Worm (Caenorhabditis elegans) whole organism, L4 larva: Measurements from ENCODE around the gene Y60C6A.3.

Experiments used
- F10B5.3 ChIP-seq: sonication (generic microtip); optimal IDR thresholded peaks from 2 replicates; lab custom pipeline; 2016; ENCODE audit warnings: mild to moderate bottlenecking, missing genetic modification characterization, missing compliant biosample characterization
- F37D6.2 ChIP-seq: sonication (generic microtip); optimal IDR thresholded peaks from 2 replicates; lab custom pipeline; 2016; ENCODE audit warnings: mild to moderate bottlenecking, missing genetic modification characterization, missing compliant biosample characterization
- F49E8.2 ChIP-seq: sonication (generic microtip); optimal IDR thresholded peaks from 2 replicates; lab custom pipeline; 2016; ENCODE audit warnings: missing compliant biosample characterization, mild to moderate bottlenecking, missing genetic modification characterization, borderline replicate concordance
- T20F7.1 ChIP-seq: fragments of 200-800 bp; sonication (Bioruptor generic); optimal IDR thresholded peaks from 2 replicates; lab custom pipeline; 2018; ENCODE audit warnings: mild to moderate bottlenecking, missing genetic modification characterization, missing compliant biosample characterization
- Y5F2A.4 ChIP-seq: fragments of 200-800 bp; sonication (Bioruptor generic); optimal IDR thresholded peaks from 2 replicates; lab custom pipeline; 2018; ENCODE audit warnings: mild to moderate bottlenecking, missing genetic modification characterization, missing compliant biosample characterization
- aha-1 ChIP-seq: fragments of 150-350 bp; peaks from one replicate; lab custom pipeline; 2014; ENCODE audit warnings: missing biosample characterization, missing genetic modification characterization
- aly-2 ChIP-seq: sonication (generic microtip); optimal IDR thresholded peaks from 2 replicates; lab custom pipeline; 2018; ENCODE audit warnings: missing biosample characterization, missing genetic modification characterization
- attf-4 ChIP-seq: sonication (generic microtip); optimal IDR thresholded peaks from 3 replicates; lab custom pipeline; 2017; ENCODE audit warnings: missing biosample characterization, missing genetic modification characterization
- ceh-28 ChIP-seq: fragments of 150-350 bp; optimal IDR thresholded peaks from 2 replicates; lab custom pipeline; 2014; ENCODE audit warnings: missing biosample characterization, missing genetic modification reagents, missing genetic modification characterization
- ceh-32 ChIP-seq: sonication (generic microtip); optimal IDR thresholded peaks from 2 replicates; lab custom pipeline; 2016; ENCODE audit warnings: mild to moderate bottlenecking, missing genetic modification characterization, missing compliant biosample characterization; ENCODE audit not compliant: poor library complexity
- ceh-62 ChIP-seq: sonication (generic microtip); optimal IDR thresholded peaks from 2 replicates; lab custom pipeline; 2017; ENCODE audit warnings: missing biosample characterization, missing genetic modification characterization
- daf-8 ChIP-seq: fragments of 200-800 bp; sonication (Bioruptor generic); IDR thresholded peaks from 2 replicates; pipeline ENCODE4 v1.3.6; 2022; ENCODE audit warnings: missing genetic modification characterization, missing compliant biosample characterization
- dmd-9 ChIP-seq: fragments of 200-800 bp; sonication (Bioruptor generic); IDR thresholded peaks from 2 replicates; pipeline ENCODE4 v1.3.6; 2022; ENCODE audit warnings: missing genetic modification reagents, missing genetic modification characterization, missing compliant biosample characterization
- duxl-1 ChIP-seq: sonication (generic microtip); optimal IDR thresholded peaks from 2 replicates; lab custom pipeline; 2016; ENCODE audit warnings: mild to moderate bottlenecking, missing genetic modification characterization, moderate library complexity, missing compliant biosample characterization; ENCODE audit not compliant: poor library complexity
- dve-1 ChIP-seq: sonication (generic microtip); optimal IDR thresholded peaks from 2 replicates; lab custom pipeline; 2017; ENCODE audit warnings: antibody characterized with exemption, mild to moderate bottlenecking, missing genetic modification characterization, missing compliant biosample characterization; ENCODE audit not compliant: insufficient read depth
- egl-43 ChIP-seq: fragments of 200-800 bp; sonication (Bioruptor generic); IDR thresholded peaks from 2 replicates; pipeline ENCODE4 v1.3.6; 2022; ENCODE audit warnings: missing genetic modification reagents, missing genetic modification characterization, missing compliant biosample characterization
- hlh-30 ChIP-seq: sonication (generic microtip); optimal IDR thresholded peaks from 2 replicates; lab custom pipeline; 2017; ENCODE audit warnings: antibody characterized with exemption, mild to moderate bottlenecking, missing genetic modification characterization, missing compliant biosample characterization; ENCODE audit not compliant: insufficient read depth
- hmg-1.1 ChIP-seq: fragments of 200-800 bp; sonication (Bioruptor generic); IDR thresholded peaks from 2 replicates; pipeline ENCODE4 v1.3.6; 2022; ENCODE audit warnings: missing genetic modification reagents, missing genetic modification characterization, missing compliant biosample characterization
- lin-13 ChIP-seq: fragments of 150-350 bp; optimal IDR thresholded peaks from 2 replicates; lab custom pipeline; 2014; ENCODE audit warnings: missing biosample characterization, missing genetic modification reagents, missing genetic modification characterization
- lin-38 ChIP-seq: fragments of 200-800 bp; sonication (Bioruptor generic); IDR thresholded peaks from 2 replicates; pipeline ENCODE4 v1.3.6; 2022; ENCODE audit warnings: missing genetic modification reagents, missing genetic modification characterization, missing compliant biosample characterization
- lsy-2 ChIP-seq, 2 experiments: fragments of 150-350 bp in 1 of 2; sonication (generic microtip) in 1 of 2; optimal IDR thresholded peaks; 2 replicates each; lab custom pipeline; 2014 to 2017; ENCODE audit warnings: missing biosample characterization in 2 of 2, missing genetic modification characterization in 2 of 2
- madf-5 ChIP-seq, 2 experiments: fragments of 200-800 bp; sonication (Bioruptor generic); IDR thresholded peaks; 2 replicates each; pipeline ENCODE4 v1.3.6; 2022; ENCODE audit warnings: missing compliant biosample characterization in 2 of 2, missing genetic modification characterization in 2 of 2
- madf-9 ChIP-seq: fragments of 200-800 bp; sonication (Bioruptor generic); conservative IDR thresholded peaks from 2 replicates; pipeline ENCODE4 v1.3.6; 2022; ENCODE audit warnings: missing genetic modification reagents, missing genetic modification characterization, missing compliant biosample characterization
- mes-2 ChIP-seq: sonication (generic microtip); optimal IDR thresholded peaks from 2 replicates; lab custom pipeline; 2016; ENCODE audit warnings: missing genotype, mild to moderate bottlenecking, missing genetic modification characterization, missing compliant biosample characterization; ENCODE audit not compliant: poor library complexity, severe bottlenecking
- nhr-102 ChIP-seq: sonication (generic microtip); optimal IDR thresholded peaks from 2 replicates; lab custom pipeline; 2016; ENCODE audit warnings: mild to moderate bottlenecking, missing genetic modification characterization, moderate library complexity, missing compliant biosample characterization
- nhr-11 ChIP-seq: fragments of 150-350 bp; optimal IDR thresholded peaks from 2 replicates; lab custom pipeline; 2014; ENCODE audit warnings: missing biosample characterization, missing genetic modification characterization
- nhr-41 ChIP-seq: fragments of 200-800 bp; sonication (Bioruptor generic); IDR thresholded peaks from 2 replicates; pipeline ENCODE4 v1.3.6; 2022; ENCODE audit warnings: missing genetic modification reagents, missing genetic modification characterization, missing compliant biosample characterization
- nhr-48 ChIP-seq: sonication (generic microtip); optimal IDR thresholded peaks from 2 replicates; lab custom pipeline; 2016; ENCODE audit warnings: mild to moderate bottlenecking, missing genetic modification characterization, missing compliant biosample characterization
- pha-4 ChIP-seq, 2 experiments: fragments of 150-350 bp in 1 of 2; fragments of 200-800 bp in 1 of 2; sonication (Bioruptor generic) in 1 of 2; IDR thresholded peaks in 1 of 2; optimal IDR thresholded peaks in 1 of 2; 2 replicates each; pipeline versions ENCODE4 v1.3.6 to Lab custom; 2014 to 2022; ENCODE audit warnings: missing genetic modification characterization in 2 of 2, missing genetic modification reagents in 2 of 2, missing biosample characterization in 1 of 2, missing compliant biosample characterization in 1 of 2
- php-3 ChIP-seq: fragments of 200-800 bp; sonication (Bioruptor generic); IDR thresholded peaks from 2 replicates; pipeline ENCODE4 v1.3.6; 2022; ENCODE audit warnings: missing genetic modification reagents, missing genetic modification characterization, missing compliant biosample characterization
- sdz-12 ChIP-seq: fragments of 200-800 bp; sonication (Bioruptor generic); optimal IDR thresholded peaks from 2 replicates; lab custom pipeline; 2018; ENCODE audit warnings: mild to moderate bottlenecking, missing genetic modification characterization, missing compliant biosample characterization
- spr-1 ChIP-seq: sonication (generic microtip); optimal IDR thresholded peaks from 2 replicates; lab custom pipeline; 2016; ENCODE audit warnings: mild to moderate bottlenecking, missing genetic modification characterization, missing compliant biosample characterization
- tra-1 ChIP-seq: fragments of 200-800 bp; sonication (Bioruptor generic); IDR thresholded peaks from 2 replicates; pipeline ENCODE4 v1.3.6; 2022; ENCODE audit warnings: missing genetic modification reagents, missing genetic modification characterization, missing compliant biosample characterization
- unc-39 ChIP-seq: sonication (generic microtip); optimal IDR thresholded peaks from 2 replicates; lab custom pipeline; 2017; ENCODE audit warnings: missing biosample characterization, missing genetic modification characterization
- zfp-2 ChIP-seq: sonication (generic microtip); optimal IDR thresholded peaks from 2 replicates; lab custom pipeline; 2016; ENCODE audit warnings: mild to moderate bottlenecking, missing genetic modification characterization, missing compliant biosample characterization
- zip-11 ChIP-seq: fragments of 200-800 bp; sonication (Bioruptor generic); IDR thresholded peaks from 2 replicates; pipeline ENCODE4 v1.3.6; 2022; ENCODE audit warnings: missing genetic modification characterization, missing compliant biosample characterization
- zip-2 ChIP-seq: fragments of 150-350 bp; optimal IDR thresholded peaks from 2 replicates; lab custom pipeline; 2014; ENCODE audit warnings: missing biosample characterization, missing genetic modification characterization

The Y60C6A.3 gene

DNA sequence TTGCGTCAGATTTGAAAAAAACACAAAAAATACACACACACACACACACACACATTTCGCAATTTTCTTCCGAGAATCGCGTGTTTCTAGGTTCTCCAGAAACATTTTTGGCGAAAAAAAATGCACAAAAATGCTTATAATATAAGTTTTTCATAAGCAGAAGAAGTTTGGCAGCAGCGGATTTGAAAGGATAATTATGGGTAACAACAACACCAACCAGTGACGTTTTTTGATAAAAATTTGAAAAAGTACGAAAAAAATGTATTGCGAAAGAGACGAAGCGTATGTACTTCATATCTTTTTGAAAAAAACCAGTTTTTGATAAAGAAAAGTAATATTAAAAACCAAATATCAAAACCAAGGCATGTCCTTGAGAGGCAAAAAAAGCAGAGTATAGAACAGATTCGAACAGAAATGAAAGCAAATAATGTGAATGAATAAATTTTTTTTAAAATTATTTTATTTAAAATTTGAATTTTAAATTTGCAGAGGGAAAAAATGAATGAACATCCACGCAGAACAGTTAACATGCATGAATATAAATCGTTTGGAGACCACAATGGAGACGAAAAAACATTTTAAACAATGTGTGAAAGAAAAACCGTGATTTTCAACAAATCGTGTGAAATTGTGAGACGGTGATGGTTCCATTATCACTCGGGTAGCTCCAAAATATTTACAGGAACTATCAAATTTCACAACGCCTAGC is 38.2 kb downstream of the Y60C6A.3 start (continued):
- TF ChIP-seq unc-39: no peak
- TF ChIP-seq ceh-32 (tag; lab: Kevin White, UChicago): no peak
- no peak for TF ChIP-seq sdz-12 (GFP tag; lab: Kevin White, UChicago)
- peak; percentile 9 for TF ChIP-seq mes-2 (tag; lab: Kevin White, UChicago)
- TF ChIP-seq aha-1 (tag; lab: Kevin White, UChicago): peak; percentile 4
- TF ChIP-seq zip-11 (GFP tag; lab: Robert Waterston, UW): 0 out of 2 replicates have a peak, but pooled peaks have one; percentile 6
- peak; percentile 34 for TF ChIP-seq lin-13 (GFP tag; lab: Kevin White, UChicago)
- no peak for TF ChIP-seq hmg-1.1
- TF ChIP-seq aly-2 (tag; lab: Kevin White, UChicago): no peak
- TF ChIP-seq nhr-11: no peak
- TF ChIP-seq lsy-2 (tag; optimal IDR thresholded peaks at IDR 0.05; lab: Kevin White, UChicago): peak in 1 of 2 experiments; percentile 45
- TF ChIP-seq zip-2 (tag; lab: Kevin White, UChicago): no peak
- no peak for TF ChIP-seq egl-43 (GFP tag; lab: Robert Waterston, UW)
- TF ChIP-seq pha-4 (GFP tag; IDR thresholded peaks at IDR 0.05; lab: Robert Waterston, UW): peak; percentile 51; the same call in 1 of the 2 replicates
- TF ChIP-seq pha-4 (tag; optimal IDR thresholded peaks at IDR 0.05; lab: Kevin White, UChicago): peak; percentile 8
- TF ChIP-seq Y5F2A.4 (GFP tag; lab: Kevin White, UChicago): no peak
- TF ChIP-seq madf-9 (GFP tag; lab: Robert Waterston, UW): no peak
- TF ChIP-seq ceh-62 (tag; lab: Kevin White, UChicago): no peak
- TF ChIP-seq nhr-41: no peak
- TF ChIP-seq madf-5 (GFP tag; IDR thresholded peaks at IDR 0.05; lab: Robert Waterston, UW): peak in 1 of 2 experiments; percentile 17; a peak in 1 of 4 replicates
- peak; percentile 35 for TF ChIP-seq F10B5.3 (tag; lab: Kevin White, UChicago)
- no peak for TF ChIP-seq attf-4 (tag; lab: Kevin White, UChicago)
- peak; percentile 77 for TF ChIP-seq T20F7.1 (GFP tag; lab: Kevin White, UChicago)
- no peak; the same call in 1 of the 2 replicates for TF ChIP-seq tra-1 (GFP tag; lab: Robert Waterston, UW)
- peak; percentile 23 for TF ChIP-seq F49E8.2 (tag; lab: Kevin White, UChicago)
- TF ChIP-seq duxl-1 (tag; lab: Kevin White, UChicago): peak; percentile 48
- TF ChIP-seq zfp-2 (tag; lab: Kevin White, UChicago): no peak
- TF ChIP-seq nhr-48 (tag; lab: Kevin White, UChicago): peak; percentile 0
- peak; percentile 55 for TF ChIP-seq lin-38 (GFP tag; lab: Robert Waterston, UW)
- TF ChIP-seq php-3 (GFP tag; lab: Robert Waterston, UW): no peak
- no peak for TF ChIP-seq F37D6.2 (tag; lab: Kevin White, UChicago)
- TF ChIP-seq nhr-102 (tag; lab: Kevin White, UChicago): peak; percentile 69
- no peak for TF ChIP-seq daf-8 (GFP tag; lab: Robert Waterston, UW)
- TF ChIP-seq dve-1 (tag; lab: Kevin White, UChicago): peak; percentile 60
- no peak for TF ChIP-seq dmd-9
- TF ChIP-seq ceh-28 (tag; lab: Kevin White, UChicago): no peak
- peak; percentile 34 for TF ChIP-seq hlh-30 (tag; lab: Kevin White, UChicago)
- peak; percentile 34 for TF ChIP-seq spr-1 (tag; lab: Kevin White, UChicago)
- TF ChIP-seq, all 104 proteins: peak for 46
